Worm (Caenorhabditis elegans) whole organism, L4/young adult: Measurements from ENCODE around the gene srd-26.
A peak's percentile ranks its signal among the peaks of the same experiment; 100 is the strongest.

Experiments used
- W03F9.2 ChIP-seq: fragments of 150-350 bp; optimal IDR thresholded peaks from 2 replicates; lab custom pipeline; 2014; ENCODE audit warnings: missing biosample characterization, missing genetic modification characterization
- dao-5 ChIP-seq: sonication (generic microtip); optimal IDR thresholded peaks from 2 replicates; lab custom pipeline; 2016; ENCODE audit warnings: missing genotype, missing genetic modification characterization, moderate library complexity, missing compliant biosample characterization
- him-1 ChIP-seq: sonication (generic microtip); optimal IDR thresholded peaks from 2 replicates; lab custom pipeline; 2016; ENCODE audit warnings: missing genotype, missing genetic modification reagents, missing genetic modification characterization, missing compliant biosample characterization

Gene srd-26

ce11 chrV:14171284-14171683, 8.5 kb upstream of the srd-26 start, which contains the start of gene cest-2.1:
Gene cest-2.1 (minus strand): TSS chrV:14171481.
- TF ChIP-seq W03F9.2 (tag; lab: Kevin White, UChicago): no peak
- no peak for TF ChIP-seq dao-5 (tag; lab: Kevin White, UChicago)
- TF ChIP-seq him-1 (tag; lab: Kevin White, UChicago): no peak

DNA sequence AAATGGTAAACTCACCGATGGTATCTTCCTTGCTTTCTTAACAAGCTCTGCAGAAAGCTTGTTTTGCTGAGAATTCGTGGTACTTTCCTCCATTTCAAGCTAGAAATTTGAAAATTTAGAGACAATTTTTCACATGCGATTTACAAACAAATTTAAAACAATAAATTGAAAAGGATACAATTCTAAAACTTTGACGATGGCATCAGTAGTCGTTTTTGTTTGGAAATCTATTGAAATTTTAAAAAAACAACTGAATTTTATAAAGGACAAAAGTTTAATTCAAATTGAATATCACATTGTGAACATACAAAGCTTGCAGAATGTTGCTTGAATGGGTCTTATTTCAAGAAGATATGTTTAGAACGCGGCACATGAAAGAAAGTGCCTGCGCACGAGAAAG, 4.8 kb upstream of the srd-26 start, which contains the start of gene ocam-1:
Gene ocam-1 (minus strand): TSS at position 101 of the 400 bp plus-strand sequence.
- TF ChIP-seq him-1 (tag; lab: Kevin White, UChicago): no peak
- no peak for TF ChIP-seq W03F9.2 (tag; lab: Kevin White, UChicago)
- no peak for TF ChIP-seq dao-5 (tag; lab: Kevin White, UChicago)

DNA sequence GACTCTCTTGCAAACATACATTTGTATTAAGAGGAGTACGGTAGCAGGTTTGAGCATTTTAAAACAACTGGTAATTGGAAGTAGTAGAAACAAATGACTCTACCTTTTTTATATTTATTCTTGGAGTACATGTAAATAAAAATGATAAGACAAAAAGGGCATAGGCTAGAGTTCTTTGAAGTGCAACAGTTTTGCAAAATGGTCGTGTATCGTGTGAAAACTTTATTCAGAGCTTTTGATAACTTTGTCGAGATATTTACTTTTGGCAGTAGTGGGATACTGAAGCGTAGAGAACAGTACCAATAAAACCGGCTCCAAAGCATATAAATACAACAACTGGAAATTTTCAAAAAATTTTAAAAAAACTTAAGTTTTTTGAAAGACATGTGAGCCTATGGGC, 3.8 kb upstream of the srd-26 start, which contains the start of gene cest-1.1:
Gene cest-1.1 (minus strand): TSS at position 101 of the 400 bp plus-strand sequence.
- TF ChIP-seq W03F9.2 (tag; lab: Kevin White, UChicago) (no peak), dao-5 (tag; lab: Kevin White, UChicago) (no peak), him-1 (tag; lab: Kevin White, UChicago) (no peak)

DNA sequence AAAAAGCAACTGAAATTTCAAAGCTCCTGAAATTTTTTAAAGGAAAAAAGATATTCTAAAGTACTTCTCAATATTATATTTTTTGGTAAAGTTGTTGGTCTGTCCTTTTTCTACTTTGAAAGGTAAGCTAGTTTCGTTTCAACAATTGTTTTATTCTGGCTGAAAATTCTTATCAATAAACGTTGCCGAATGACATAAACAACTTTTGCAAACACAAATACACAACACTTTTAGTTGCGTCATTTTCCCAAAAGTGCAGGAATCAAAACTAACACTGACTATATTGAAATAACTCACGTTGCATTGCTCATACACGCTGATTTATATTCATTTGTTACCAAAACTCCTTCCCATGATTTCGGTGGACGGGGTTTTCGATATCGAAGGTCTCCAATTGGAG, 2.9 kb upstream of the srd-26 start:
- no peak for TF ChIP-seq him-1 (tag; lab: Kevin White, UChicago)
- TF ChIP-seq W03F9.2 (tag; lab: Kevin White, UChicago): no peak
- no peak for TF ChIP-seq dao-5 (tag; lab: Kevin White, UChicago)

DNA sequence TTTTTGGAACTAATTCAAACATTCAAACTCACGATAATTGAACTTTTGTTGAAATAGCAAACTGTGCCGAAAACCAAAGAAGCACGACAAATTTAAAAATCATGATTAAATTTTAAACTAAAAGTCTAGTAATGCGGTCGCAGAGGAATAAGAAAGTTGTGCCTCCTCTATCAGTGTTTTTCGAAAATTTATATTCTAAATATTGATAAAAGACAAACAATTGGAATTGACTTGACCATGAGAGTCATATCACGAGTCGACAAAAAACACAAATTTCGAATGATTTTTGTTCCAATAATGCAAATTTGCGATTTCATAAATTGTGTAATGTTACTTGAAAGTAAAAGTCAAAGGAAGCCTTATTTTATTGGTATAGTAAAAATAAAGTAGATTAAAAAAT, 2.1 kb downstream of the srd-26 start, which contains the start of gene cest-1.2:
Gene cest-1.2 (minus strand): TSS at position 165 of the 400 bp plus-strand sequence.
- TF ChIP-seq dao-5 (tag; lab: Kevin White, UChicago) (no peak), him-1 (tag; lab: Kevin White, UChicago) (no peak), W03F9.2 (tag; lab: Kevin White, UChicago) (no peak)

ce11 chrV:14156468-14156867, 6.3 kb downstream of the srd-26 start, which contains the start of gene AH10.2:
Gene AH10.2 (plus strand): TSS chrV:14156768.
- no peak for TF ChIP-seq dao-5 (tag; lab: Kevin White, UChicago)
- no peak for TF ChIP-seq W03F9.2 (tag; lab: Kevin White, UChicago)
- TF ChIP-seq him-1 (tag; lab: Kevin White, UChicago): no peak

DNA sequence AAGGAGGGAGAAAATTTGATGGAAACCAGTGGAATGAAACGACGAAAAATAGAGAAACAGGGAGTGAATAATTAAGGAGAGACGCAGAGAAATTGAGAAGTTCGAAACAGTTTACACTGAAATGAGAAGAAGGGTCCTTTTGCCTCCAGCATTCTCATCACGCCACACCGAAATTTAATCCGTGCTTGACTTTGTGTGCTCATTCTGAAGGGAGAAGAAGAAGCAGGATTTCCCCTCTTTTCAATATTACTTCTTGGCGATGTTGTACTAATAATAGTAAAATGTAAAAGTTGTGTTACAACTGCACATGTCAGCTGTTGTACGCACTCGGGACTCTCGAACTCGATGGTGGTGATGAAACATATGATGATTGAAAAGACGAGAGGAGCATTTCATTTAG, 9.2 kb downstream of the srd-26 start:
- TF ChIP-seq him-1 (tag; lab: Kevin White, UChicago): no peak
- TF ChIP-seq dao-5 (tag; lab: Kevin White, UChicago): no peak
- no peak for TF ChIP-seq W03F9.2 (tag; lab: Kevin White, UChicago)

- no peak for TF ChIP-seq him-1 (tag; lab: Kevin White, UChicago)
- no peak for TF ChIP-seq W03F9.2 (tag; lab: Kevin White, UChicago)
- no peak for TF ChIP-seq dao-5 (tag; lab: Kevin White, UChicago)
These were observed 11.8 kb downstream of the srd-26 start for ce11 chrV:14150966-14151365.

DNA sequence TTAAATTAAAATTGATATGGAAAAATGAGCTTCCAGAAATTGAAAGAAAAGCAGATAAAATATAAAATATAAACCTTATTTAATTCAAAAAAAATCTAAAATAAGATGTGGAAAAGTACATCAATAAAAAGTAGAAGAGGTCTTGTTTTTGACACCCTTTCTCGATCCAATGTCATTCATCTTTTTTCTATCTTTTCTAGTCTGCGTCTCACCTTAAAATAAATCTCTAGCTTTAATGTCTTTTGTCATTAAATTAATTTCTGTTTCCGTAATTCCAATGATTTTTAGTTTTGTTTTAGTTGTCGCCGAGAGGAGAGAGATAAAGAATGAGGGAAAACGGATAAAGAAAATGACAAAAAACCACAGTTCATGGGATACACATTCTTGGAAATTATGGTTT, 13.7 kb downstream of the srd-26 start:
- TF ChIP-seq dao-5 (tag; lab: Kevin White, UChicago): no peak
- no peak for TF ChIP-seq him-1 (tag; lab: Kevin White, UChicago)
- TF ChIP-seq W03F9.2 (tag; lab: Kevin White, UChicago): no peak

DNA sequence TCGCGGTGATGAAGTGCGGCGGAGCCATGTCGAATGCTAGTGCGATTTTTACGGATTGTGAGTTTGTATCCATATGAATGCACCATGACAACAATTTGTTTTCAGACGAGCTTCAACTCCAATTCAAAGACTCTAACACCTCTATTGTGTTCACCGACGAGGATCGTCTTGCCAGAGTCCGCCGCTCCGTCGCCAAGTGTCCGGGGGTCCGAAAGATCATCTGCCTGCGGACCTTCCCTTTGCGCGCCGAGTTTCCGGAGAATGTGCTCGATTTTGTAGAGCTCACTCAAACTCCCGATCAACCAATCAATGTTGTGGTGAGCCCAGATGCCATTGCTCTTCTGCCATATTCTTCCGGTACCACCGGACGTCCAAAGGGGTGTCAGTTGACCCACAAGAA, 15.7 kb downstream of the srd-26 start:
- TF ChIP-seq him-1 (tag; lab: Kevin White, UChicago) (no peak), dao-5 (tag; lab: Kevin White, UChicago) (no peak), W03F9.2 (tag; lab: Kevin White, UChicago) (no peak)

- TF ChIP-seq dao-5 (tag; lab: Kevin White, UChicago): no peak
- TF ChIP-seq him-1 (tag; lab: Kevin White, UChicago): no peak
- no peak for TF ChIP-seq W03F9.2 (tag; lab: Kevin White, UChicago)
These were observed 16.6 kb downstream of the srd-26 start, which contains the start of gene acs-10 for ce11 chrV:14146199-14146598. Gene acs-10 (plus strand): TSS chrV:14146499.

DNA sequence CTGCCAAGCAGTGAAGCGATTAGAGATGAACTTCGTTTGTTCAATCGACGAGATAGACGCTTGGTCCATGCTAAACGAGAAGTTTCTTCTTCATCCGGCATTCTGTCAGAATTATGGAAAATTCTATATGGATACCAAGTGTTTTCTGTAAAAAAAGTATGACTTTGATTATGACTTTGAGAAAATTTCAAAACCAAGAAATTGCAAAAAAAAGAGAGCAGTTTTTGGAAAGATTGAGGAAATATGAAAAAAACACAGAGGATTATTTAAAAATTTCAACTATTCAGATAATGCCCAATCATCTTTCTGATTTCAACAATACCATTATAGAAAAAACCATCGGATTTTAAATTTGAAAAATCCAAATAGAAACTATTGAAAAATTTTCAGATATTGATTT, 17.5 kb downstream of the srd-26 start, which contains the start of gene par-1:
Gene par-1 (minus strand): TSS at position 101 of the 400 bp plus-strand sequence.
- TF ChIP-seq W03F9.2 (tag; lab: Kevin White, UChicago): no peak
- no peak for TF ChIP-seq him-1 (tag; lab: Kevin White, UChicago)
- no peak for TF ChIP-seq dao-5 (tag; lab: Kevin White, UChicago)

DNA sequence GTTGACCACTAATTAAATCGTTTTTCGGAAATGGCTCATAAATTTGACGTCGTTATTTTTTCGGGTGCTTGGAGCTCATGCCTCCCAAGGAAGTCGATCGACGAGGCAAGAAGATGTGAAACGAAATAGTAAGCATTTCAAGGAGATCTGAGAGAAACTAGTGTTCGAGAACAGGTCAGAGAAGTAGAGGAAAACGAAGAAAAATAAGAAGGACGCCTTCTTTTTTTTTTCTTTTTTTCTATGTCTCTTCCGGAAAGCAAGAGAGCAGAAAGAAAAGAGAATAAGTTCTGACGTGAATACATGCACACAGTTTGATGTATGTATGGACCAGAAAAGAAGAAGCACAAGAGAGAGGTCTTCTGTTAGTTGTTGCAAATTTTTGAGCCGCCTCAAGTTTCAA, 19.2 kb downstream of the srd-26 start:
- peak; percentile 79 for TF ChIP-seq him-1 (tag; lab: Kevin White, UChicago)
- no peak for TF ChIP-seq dao-5 (tag; lab: Kevin White, UChicago)
- peak; percentile 7 for TF ChIP-seq W03F9.2 (tag; lab: Kevin White, UChicago)

DNA sequence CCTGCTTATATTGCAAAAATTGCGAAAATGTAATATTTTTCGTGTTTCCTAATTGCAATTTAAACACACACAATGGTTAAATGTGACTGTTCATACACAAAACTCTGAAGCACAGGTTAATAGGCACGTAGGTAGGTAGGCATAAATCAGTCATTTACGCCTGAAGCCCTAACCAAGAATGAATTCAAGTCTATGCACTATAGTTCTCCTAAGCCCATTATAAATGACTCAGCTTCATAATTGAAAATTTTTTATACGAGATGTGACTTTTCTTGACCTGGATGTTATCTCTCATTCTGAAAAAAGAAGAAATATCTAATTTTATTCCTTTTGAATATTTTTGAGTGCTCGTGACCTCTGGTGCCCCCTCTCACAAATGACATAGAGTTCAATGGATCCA, 21.0 kb downstream of the srd-26 start:
- no peak for TF ChIP-seq W03F9.2 (tag; lab: Kevin White, UChicago)
